Worm (Caenorhabditis elegans): ENCODE measurements around the gene klp-13.

Gene klp-13

DNA sequence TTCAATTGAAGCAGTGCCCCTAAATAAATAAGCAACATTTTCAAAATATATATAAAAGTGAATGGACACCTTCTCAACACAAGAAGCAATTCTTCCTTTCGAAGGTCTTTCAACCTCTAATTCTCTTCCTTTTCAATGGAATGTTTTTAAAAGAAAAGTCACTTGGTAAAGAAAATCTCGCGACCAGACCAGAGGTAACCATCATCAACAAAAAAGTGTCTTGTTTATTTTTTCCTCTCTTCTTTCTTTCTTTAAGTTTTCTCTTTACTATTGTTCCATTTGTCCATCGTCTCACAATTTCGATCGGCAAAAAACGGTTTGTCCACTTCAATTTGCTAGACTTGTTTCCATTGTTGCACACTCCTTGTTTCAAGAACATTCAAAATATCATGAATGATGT, 30.3 kb downstream of the klp-13 start, which contains the start of gene C09B8.8:
Gene C09B8.8, plus strand, starts transcription at position 397 of the 400 bp plus-strand sequence.
- TF ChIP-seq tbx-37 (GFP tag; conservative IDR thresholded peaks at IDR 0.05) (no peak), tra-4 (tag; optimal IDR thresholded peaks at IDR 0.05) (no peak), B0310.2 (tag; optimal IDR thresholded peaks at IDR 0.05) (no peak), hmg-4 (GFP tag; optimal IDR thresholded peaks at IDR 0.05) (no peak), ets-7 (tag; optimal IDR thresholded peaks at IDR 0.05) (no peak), pes-1 (GFP tag; IDR thresholded peaks at IDR 0.05) (no peak), hmbx-1 (tag; optimal IDR thresholded peaks at IDR 0.05) (no peak), flt-1 (GFP tag; IDR thresholded peaks at IDR 0.05) (no peak), ceh-13 (GFP tag; optimal IDR thresholded peaks at IDR 0.05) (no peak), scrt-1 (GFP tag; IDR thresholded peaks at IDR 0.05) (no peak), aly-1 (tag; optimal IDR thresholded peaks at IDR 0.05) (no peak), F13C5.2 (tag; optimal IDR thresholded peaks at IDR 0.05) (no peak), tbx-11 (GFP tag; IDR thresholded peaks at IDR 0.05) (no peak), sea-1 (GFP tag; conservative IDR thresholded peaks at IDR 0.05) (no peak), ceh-36 (tag; optimal IDR thresholded peaks at IDR 0.05) (no peak), ama-1 (optimal IDR thresholded peaks at IDR 0.05) (no peak), hnd-1 (tag; optimal IDR thresholded peaks at IDR 0.05) (no peak)

DNA sequence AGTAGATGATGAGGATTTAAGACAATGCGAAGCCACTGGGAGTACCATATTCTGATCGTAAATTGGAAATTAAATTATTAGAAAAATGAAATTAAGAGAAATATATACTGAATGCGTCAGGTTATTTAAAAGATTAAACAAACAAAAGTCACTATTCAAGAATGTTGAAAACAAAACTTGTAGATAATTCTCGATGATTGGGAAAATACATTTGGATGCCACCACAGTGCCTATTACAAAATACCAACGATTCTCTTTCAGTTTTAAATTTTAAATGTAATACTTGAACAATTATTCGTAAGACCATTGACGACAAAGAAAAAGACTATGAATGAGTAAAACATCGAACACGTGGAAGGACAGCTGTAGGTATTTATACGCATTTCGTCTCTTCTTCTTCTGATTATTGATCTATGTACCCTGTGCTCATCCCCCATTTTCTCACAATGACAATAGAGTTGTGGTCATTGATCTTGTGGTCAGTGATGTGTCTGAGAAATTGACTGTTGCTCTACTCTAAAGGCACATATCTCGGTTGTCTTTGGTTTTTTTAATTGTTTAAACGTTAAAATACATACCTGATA, 35.2 kb downstream of the klp-13 start, which contains the start of gene C09B8.4:
Gene C09B8.4, minus strand, starts transcription at position 51 of the 584 bp plus-strand sequence.
- TF ChIP-seq ceh-36 (tag; optimal IDR thresholded peaks at IDR 0.05), result no peak
- TF ChIP-seq F13C5.2 (tag; optimal IDR thresholded peaks at IDR 0.05), result no peak
- no peak for TF ChIP-seq flt-1 (GFP tag; IDR thresholded peaks at IDR 0.05)
- no peak for TF ChIP-seq sea-1 (GFP tag; conservative IDR thresholded peaks at IDR 0.05)
- TF ChIP-seq hmg-4 (GFP tag; optimal IDR thresholded peaks at IDR 0.05), result no peak
- no peak for TF ChIP-seq aly-1 (tag; optimal IDR thresholded peaks at IDR 0.05)
- no peak for TF ChIP-seq tbx-11 (GFP tag; IDR thresholded peaks at IDR 0.05)
- no peak for TF ChIP-seq hmbx-1 (tag; optimal IDR thresholded peaks at IDR 0.05)
- no peak for TF ChIP-seq tra-4 (tag; optimal IDR thresholded peaks at IDR 0.05)
- no peak for TF ChIP-seq scrt-1 (GFP tag; IDR thresholded peaks at IDR 0.05)

DNA sequence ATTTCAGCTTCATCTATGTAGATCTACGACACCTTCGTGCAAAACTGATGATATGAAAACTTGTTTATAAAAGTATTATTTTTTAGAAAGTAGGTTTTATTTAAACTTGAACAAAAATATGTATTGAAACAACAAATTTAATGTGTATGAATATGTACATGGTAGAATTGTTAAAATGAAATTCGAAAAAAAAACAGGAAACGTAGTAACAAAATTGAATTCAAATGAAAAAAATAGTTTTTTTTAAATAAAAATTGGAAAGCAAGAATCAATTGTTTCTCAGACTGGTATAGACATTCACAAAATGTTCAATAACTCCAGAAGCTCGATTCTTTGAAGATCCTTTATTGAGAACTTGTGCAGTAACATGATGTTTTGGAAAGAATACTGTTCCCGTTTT, 36.0 kb downstream of the klp-13 start:
- TF ChIP-seq ama-1 (optimal IDR thresholded peaks at IDR 0.05) (no peak), scrt-1 (GFP tag; IDR thresholded peaks at IDR 0.05) (no peak), pes-1 (GFP tag; IDR thresholded peaks at IDR 0.05) (no peak), aly-1 (tag; optimal IDR thresholded peaks at IDR 0.05) (no peak), flt-1 (GFP tag; IDR thresholded peaks at IDR 0.05) (no peak), hmbx-1 (tag; optimal IDR thresholded peaks at IDR 0.05) (no peak), hmg-4 (GFP tag; optimal IDR thresholded peaks at IDR 0.05) (no peak), tra-4 (tag; optimal IDR thresholded peaks at IDR 0.05) (no peak), ceh-13 (GFP tag; optimal IDR thresholded peaks at IDR 0.05) (no peak), F13C5.2 (tag; optimal IDR thresholded peaks at IDR 0.05) (no peak), B0310.2 (tag; optimal IDR thresholded peaks at IDR 0.05) (no peak)

DNA sequence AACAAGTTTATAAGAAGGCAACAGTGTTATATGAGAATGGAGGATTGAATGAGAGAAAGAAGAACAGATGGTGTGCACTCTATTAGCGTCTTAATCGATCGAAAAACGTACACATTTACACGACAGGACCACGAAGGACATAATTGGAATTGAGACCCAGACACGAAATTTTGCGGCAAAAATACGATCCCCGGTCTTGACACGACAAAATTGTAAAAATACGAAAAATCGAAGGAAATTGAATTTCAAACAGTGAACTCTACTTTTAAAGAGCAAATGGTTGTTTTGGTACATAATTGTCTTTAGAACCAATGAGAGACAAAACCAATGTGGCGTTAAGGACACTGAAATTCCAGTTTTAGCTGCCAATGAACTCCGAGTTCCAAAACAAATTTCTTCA, 37.7 kb downstream of the klp-13 start, which contains the start of gene lelo-3:
Gene lelo-3, minus strand, starts transcription at position 101 of the 400 bp plus-strand sequence.
- no peak for TF ChIP-seq ets-7 (tag; optimal IDR thresholded peaks at IDR 0.05)

DNA sequence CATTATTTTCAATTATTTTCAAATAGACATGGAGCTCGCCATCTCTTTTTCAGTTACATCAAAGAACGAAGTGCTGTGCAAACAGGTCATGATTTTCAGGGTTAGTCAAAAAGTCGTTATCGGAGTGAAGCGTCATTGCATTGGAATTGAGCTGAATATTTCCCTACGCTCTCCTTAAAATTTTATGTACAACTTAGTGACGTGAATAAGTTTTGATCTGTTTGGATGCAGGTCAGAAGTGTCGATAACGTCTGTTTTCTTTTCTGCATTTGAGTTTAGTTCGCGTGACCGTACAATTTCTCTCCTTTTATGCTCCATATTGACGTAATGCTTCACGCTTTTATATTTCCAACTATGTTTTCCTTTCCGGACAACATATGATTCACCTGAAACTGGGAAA, 40.2 kb downstream of the klp-13 start:
- TF ChIP-seq B0310.2 (tag; optimal IDR thresholded peaks at IDR 0.05), result no peak

DNA sequence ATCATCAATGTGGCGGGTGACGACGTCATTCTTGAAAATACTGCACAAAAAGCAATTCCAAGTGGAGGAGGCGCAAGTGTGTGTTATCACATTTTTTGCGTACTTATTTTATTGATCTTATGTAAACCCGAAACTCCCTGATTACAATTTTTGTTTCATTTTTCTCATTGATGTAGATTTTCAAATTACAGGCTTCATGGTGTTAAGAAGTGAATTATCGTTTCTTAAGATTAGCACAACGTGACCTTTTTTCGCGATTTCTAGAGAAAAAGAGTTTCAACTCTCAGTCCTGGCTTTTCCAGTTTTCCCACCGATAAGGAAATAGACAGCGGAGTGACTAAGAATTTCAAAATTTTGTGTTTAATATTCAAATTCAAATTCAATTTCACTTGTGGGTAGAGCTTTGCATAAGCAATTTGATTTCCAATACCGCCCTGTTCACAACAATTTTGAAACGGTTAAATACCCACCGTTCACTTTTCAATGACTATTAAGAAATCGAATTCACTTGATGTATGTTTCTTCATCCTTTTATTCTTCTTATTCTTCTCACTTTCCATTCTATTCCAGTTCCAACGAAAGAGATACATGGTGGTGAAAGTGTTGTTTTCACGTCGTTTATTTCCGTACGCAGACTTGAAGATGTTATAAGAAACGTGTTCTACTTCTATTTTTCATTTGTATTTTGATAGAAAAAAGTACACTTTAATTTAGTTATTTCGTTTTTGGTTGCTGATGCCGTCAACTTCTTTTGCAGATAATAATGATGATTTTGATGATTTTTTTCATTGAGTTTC, 42.1 kb downstream of the klp-13 start:
- TF ChIP-seq ets-7 (tag; optimal IDR thresholded peaks at IDR 0.05), result no peak
- TF ChIP-seq aly-1 (tag; optimal IDR thresholded peaks at IDR 0.05), result no peak
- no peak for TF ChIP-seq tbx-11 (GFP tag; IDR thresholded peaks at IDR 0.05)
- no peak for TF ChIP-seq tbx-37 (GFP tag; conservative IDR thresholded peaks at IDR 0.05)
- TF ChIP-seq hmbx-1 (tag; optimal IDR thresholded peaks at IDR 0.05), result no peak
- TF ChIP-seq hmg-4 (GFP tag; optimal IDR thresholded peaks at IDR 0.05), result no peak
- TF ChIP-seq sea-1 (GFP tag; conservative IDR thresholded peaks at IDR 0.05), result no peak
- no peak for TF ChIP-seq flt-1 (GFP tag; IDR thresholded peaks at IDR 0.05)
- TF ChIP-seq ceh-36 (tag; optimal IDR thresholded peaks at IDR 0.05), result no peak
- no peak for TF ChIP-seq F13C5.2 (tag; optimal IDR thresholded peaks at IDR 0.05)
- TF ChIP-seq scrt-1 (GFP tag; IDR thresholded peaks at IDR 0.05), result no peak

DNA sequence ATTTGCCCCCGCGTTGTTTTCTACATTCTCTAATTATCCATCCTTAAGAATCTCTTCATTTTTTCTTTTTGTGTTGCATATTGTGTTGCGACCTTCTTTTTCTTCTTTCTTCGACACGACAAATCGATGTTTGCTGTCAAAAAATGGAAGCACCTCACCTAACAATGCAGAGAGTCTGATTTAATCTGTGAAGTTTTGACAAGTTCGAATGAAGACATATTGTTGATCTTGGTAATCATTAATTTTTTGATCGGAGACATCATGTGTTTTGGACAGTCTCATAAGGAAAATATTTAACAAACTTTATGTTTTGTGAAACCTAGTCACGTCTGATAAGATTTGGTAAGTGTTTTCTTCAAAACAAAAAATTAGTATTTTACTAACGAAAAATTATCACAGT, 44.3 kb downstream of the klp-13 start:
- TF ChIP-seq pes-1 (GFP tag; IDR thresholded peaks at IDR 0.05) (no peak), sea-1 (GFP tag; conservative IDR thresholded peaks at IDR 0.05) (no peak), B0310.2 (tag; optimal IDR thresholded peaks at IDR 0.05) (no peak), F13C5.2 (tag; optimal IDR thresholded peaks at IDR 0.05) (no peak), scrt-1 (GFP tag; IDR thresholded peaks at IDR 0.05) (no peak), tbx-11 (GFP tag; IDR thresholded peaks at IDR 0.05) (no peak), ceh-36 (tag; optimal IDR thresholded peaks at IDR 0.05) (no peak), ets-7 (tag; optimal IDR thresholded peaks at IDR 0.05) (no peak), tbx-37 (GFP tag; conservative IDR thresholded peaks at IDR 0.05) (no peak), flt-1 (GFP tag; IDR thresholded peaks at IDR 0.05) (no peak), ceh-13 (GFP tag; optimal IDR thresholded peaks at IDR 0.05) (no peak)

DNA sequence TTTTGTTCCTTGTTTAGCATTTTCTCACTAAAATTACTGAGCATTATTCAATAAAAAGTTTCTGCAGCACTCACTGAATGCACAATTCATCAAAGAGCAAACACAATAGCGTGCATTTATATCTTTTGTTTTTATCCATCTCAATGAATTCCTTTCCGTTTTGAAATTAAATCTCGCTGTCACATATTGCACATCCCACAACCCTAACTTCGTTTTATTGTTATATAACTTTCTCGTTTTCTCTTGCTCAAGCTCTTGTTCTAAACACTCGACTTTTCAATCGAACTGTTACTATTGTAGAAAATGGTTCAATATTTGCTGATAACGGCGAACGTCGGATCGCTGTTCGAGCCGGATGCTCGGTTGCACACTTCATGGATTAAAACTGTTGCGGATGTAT, 46.4 kb downstream of the klp-13 start, which contains the start of gene ipp-5:
Gene ipp-5, plus strand, starts transcription at position 301 of the 400 bp plus-strand sequence.
- no peak for TF ChIP-seq ceh-13 (GFP tag; optimal IDR thresholded peaks at IDR 0.05)
- no peak for TF ChIP-seq aly-1 (tag; optimal IDR thresholded peaks at IDR 0.05)
- no peak for TF ChIP-seq ama-1 (optimal IDR thresholded peaks at IDR 0.05)
- TF ChIP-seq tbx-37 (GFP tag; conservative IDR thresholded peaks at IDR 0.05), result no peak
- no peak for TF ChIP-seq hnd-1 (tag; optimal IDR thresholded peaks at IDR 0.05)
- TF ChIP-seq ceh-36 (tag; optimal IDR thresholded peaks at IDR 0.05), result no peak
- no peak for TF ChIP-seq tra-4 (tag; optimal IDR thresholded peaks at IDR 0.05)
- no peak for TF ChIP-seq hmg-4 (GFP tag; optimal IDR thresholded peaks at IDR 0.05)

Data from whole organism, early embryonic.